Fruit fly (Drosophila melanogaster) Kc167 (cell line): ENCODE data around the gene CG33946.

Experiments
- Myc ChIP-seq: fragments of >200 bp; optimal IDR thresholded peaks from 2 replicates; lab custom pipeline; 2017; ENCODE audit warnings: missing external identifiers
- Sin3A ChIP-seq: fragments of >200 bp; optimal IDR thresholded peaks from 2 replicates; lab custom pipeline; 2018; ENCODE audit warnings: missing external identifiers
- h ChIP-seq: fragments of >200 bp; optimal IDR thresholded peaks from 3 replicates; lab custom pipeline; 2018; ENCODE audit warnings: missing external identifiers
- insv ChIP-seq: fragments of >200 bp; optimal IDR thresholded peaks from 3 replicates; lab custom pipeline; 2018; ENCODE audit warnings: missing external identifiers
- psq ChIP-seq: fragments of >200 bp; optimal IDR thresholded peaks from 2 replicates; lab custom pipeline; 2017; ENCODE audit warnings: missing external identifiers
- ttk ChIP-seq: sonication (Bioruptor generic); optimal IDR thresholded peaks from 2 replicates; lab custom pipeline; 2017; ENCODE audit warnings: missing external identifiers

The CG33946 gene

DNA sequence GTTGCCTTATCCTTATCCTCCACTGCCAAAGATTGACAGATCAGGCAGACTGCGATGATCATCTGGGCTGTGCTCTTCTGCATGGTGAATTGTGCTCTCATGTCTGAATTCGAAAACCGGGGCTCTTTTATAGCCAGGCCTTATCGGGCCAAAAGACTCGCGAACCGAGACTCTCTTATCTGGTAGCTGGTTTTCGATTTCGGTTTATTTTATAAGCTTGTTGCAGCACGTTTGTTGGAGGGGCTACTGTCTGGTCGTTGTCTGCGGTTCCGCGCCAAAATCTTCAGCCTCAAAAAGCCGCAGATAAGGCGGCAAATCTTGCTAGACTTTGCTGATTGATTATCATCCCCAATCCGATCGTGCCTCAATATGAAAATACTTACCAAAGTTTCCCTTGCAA, 38.3 kb downstream of the CG33946 start, which contains the start of gene CG10163:
CG10163 (minus strand) TSS at position 101 of the 400 bp plus-strand sequence.
- TF ChIP-seq psq (lab: Kevin White, UChicago), result no peak
- TF ChIP-seq insv (lab: Kevin White, UChicago), result no peak
- no peak for TF ChIP-seq ttk (lab: Kevin White, UChicago)
- no peak for TF ChIP-seq Myc (lab: Kevin White, UChicago)
- TF ChIP-seq Sin3A (lab: Kevin White, UChicago), result no peak
- TF ChIP-seq h (lab: Kevin White, UChicago), result no peak

DNA sequence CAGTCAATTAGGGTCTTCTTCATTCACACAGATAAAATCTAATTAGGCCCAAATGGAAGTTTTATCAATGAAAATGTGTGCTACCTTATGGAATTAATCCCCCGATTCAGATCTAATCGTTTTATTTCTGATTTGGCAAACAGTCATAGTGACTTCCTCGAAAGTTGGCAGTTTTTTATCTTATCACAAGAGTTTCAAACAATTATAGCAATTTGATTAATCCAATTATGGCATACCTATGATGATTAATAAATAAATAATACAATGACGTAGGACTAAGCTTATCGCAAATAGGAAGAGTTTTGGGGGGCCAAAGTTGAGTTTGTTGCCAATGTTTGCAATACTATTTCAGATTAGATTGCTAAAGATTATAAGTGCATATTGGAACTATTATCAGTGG, 40.9 kb downstream of the CG33946 start:
- TF ChIP-seq Sin3A (lab: Kevin White, UChicago) (no peak), Myc (lab: Kevin White, UChicago) (no peak), h (lab: Kevin White, UChicago) (no peak), psq (lab: Kevin White, UChicago) (no peak), insv (lab: Kevin White, UChicago) (no peak), ttk (lab: Kevin White, UChicago) (no peak)

DNA sequence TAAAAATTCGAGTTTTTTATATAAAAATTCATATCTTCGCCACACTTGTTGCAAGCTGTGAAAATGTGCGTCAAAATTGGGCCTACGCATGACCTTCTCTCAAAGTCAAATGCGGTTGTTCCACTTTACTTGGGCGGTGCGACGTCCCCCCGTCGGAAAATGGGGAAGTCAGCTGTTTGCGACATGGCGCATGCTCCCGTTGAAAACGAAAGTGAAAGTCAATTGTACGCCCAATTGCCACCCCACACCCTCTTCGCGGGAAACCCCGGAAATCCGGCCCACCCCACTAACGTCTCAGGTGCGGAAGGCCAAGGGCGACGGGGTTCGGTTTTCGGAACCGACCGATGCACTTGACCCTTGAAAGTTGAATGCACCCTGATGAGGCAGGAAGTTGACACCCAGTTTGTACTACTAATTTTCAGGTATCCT, 41.7 kb downstream of the CG33946 start:
- TF ChIP-seq psq (lab: Kevin White, UChicago) (no peak), Myc (lab: Kevin White, UChicago) (no peak), h (lab: Kevin White, UChicago) (no peak), Sin3A (lab: Kevin White, UChicago) (no peak), insv (lab: Kevin White, UChicago) (no peak), ttk (lab: Kevin White, UChicago) (no peak)

DNA sequence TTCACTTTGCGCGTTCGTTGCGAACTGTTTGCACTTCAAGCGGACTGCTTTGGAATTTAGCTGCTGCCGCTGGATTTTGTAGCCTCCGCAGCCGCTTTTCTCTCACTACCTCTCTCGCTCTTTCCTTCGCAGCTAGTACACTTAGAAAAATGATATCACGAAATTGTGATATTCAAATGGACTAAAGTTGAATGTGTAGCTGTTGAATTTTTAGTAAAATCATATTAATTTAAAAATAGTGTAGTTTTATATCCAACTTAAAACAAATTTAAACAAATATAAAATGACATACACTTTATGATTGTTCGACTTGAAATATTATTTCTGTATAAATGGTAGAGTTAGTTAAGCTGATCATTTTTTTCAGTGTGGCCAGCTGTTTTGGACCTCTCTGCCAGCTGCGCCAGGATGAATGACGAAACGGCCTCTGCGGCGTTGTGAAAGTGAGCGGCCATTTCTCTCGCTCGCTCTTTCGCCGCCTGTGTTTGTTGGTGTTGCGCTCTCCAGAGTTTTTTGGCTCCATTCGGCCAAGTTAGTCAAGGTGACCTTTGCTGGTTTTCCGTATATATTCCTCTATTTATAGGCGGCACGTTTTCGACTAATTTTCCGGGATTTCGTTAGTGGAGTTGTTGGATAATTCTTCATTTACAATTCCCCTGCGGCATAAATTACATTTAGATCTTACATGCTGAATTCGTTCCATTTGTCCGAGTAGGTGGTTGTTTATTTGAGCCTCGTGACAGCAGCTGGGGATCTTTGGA, 42.4 kb downstream of the CG33946 start, which contains the start of gene Ldh:
Ldh (minus strand) TSS at position 51 of the 761 bp plus-strand sequence.
- TF ChIP-seq ttk (lab: Kevin White, UChicago), result no peak
- TF ChIP-seq Sin3A (lab: Kevin White, UChicago), result no peak
- TF ChIP-seq insv (lab: Kevin White, UChicago), result no peak
- TF ChIP-seq h (lab: Kevin White, UChicago), result no peak
- no peak for TF ChIP-seq Myc (lab: Kevin White, UChicago)

DNA sequence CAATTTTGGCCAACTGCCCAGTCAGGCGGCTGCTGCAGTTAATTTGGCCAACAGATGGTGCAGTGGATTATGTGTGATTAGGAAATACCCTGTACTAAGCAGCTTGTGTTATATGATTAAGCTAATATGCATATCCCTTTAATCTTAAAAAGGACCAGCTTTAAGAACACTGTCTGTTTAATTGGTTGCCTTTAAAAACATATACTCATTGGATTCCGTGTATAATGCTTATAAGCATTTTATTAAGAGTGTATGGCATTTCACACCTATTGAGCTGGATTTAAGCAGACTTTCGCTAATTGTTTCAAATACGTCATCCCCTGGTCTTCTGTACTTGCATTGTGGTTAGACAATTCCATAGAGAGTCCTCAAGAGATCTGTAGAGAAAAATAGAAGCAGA, 43.1 kb downstream of the CG33946 start:
- no peak for TF ChIP-seq h (lab: Kevin White, UChicago)
- no peak for TF ChIP-seq ttk (lab: Kevin White, UChicago)
- no peak for TF ChIP-seq Sin3A (lab: Kevin White, UChicago)
- no peak for TF ChIP-seq insv (lab: Kevin White, UChicago)
- no peak for TF ChIP-seq Myc (lab: Kevin White, UChicago)
- TF ChIP-seq psq (lab: Kevin White, UChicago), result no peak

DNA sequence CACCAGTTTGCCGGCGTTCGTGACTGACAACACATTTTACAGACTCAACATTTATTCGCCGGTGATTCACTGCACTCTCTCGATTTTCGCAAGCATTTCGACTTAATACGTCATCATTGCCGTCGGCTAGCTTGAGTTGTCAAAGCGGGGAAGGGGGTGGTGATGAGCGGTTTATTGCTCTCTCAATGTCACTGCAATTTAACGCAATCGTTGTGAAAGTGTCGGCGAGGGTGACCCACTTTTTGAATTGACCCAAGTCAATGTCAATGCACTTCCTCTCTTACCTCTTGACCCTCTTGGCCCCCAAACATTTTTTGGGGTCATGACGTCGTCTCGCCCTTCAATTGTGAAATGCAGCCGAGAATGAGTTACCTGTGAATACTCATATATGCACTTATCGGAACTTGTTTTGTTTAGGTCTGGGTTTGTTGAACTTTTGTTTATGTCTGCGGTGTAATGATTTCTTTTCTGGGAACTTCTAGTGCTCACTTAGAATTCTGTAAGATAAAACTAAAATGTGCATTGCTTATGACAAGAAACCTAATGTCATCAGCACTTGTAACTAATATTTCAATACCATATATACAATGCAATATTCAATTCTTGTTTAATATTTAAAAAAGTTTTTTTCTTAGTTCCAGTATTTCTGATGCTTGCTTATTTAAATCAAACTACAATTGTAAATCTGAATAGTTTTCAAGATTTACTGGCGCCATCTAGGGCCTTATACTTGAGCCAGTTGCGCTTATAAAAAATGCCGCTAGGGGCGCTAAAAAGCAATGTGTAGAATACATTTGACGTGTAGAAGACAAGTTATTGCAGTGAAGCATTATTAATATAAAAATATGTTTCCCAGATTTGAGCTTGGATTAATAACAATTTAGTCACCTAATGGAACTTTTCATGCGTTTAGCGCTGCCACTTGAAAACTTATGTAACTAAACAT, 43.8 kb downstream of the CG33946 start:
- TF ChIP-seq Myc (lab: Kevin White, UChicago) (no peak), ttk (lab: Kevin White, UChicago) (no peak), h (lab: Kevin White, UChicago) (no peak), psq (lab: Kevin White, UChicago) (no peak), Sin3A (lab: Kevin White, UChicago) (no peak), insv (lab: Kevin White, UChicago) (no peak)

DNA sequence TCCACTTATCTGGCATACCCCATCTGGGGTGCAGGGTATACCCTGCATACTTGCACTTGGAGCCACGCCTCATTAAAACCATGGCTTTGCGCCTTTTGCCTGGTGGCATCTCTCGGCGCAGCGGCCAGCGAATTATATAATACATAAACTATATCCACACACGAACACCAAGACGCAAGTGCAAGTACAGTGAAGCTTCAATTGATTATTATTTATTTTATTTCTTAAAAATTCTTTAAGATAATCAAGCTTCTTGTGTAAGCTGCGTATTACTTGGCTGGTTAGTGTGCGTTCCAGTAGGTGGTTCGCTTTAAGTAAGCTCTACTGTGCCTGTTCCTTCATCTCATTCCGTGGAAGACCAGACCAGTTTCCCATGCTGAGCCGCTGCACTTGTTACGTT, 45.9 kb downstream of the CG33946 start:
- no peak for TF ChIP-seq Sin3A (lab: Kevin White, UChicago)
- no peak for TF ChIP-seq insv (lab: Kevin White, UChicago)
- TF ChIP-seq h (lab: Kevin White, UChicago), result no peak
- TF ChIP-seq ttk (lab: Kevin White, UChicago), result no peak
- no peak for TF ChIP-seq Myc (lab: Kevin White, UChicago)
- TF ChIP-seq psq (lab: Kevin White, UChicago), result no peak

DNA sequence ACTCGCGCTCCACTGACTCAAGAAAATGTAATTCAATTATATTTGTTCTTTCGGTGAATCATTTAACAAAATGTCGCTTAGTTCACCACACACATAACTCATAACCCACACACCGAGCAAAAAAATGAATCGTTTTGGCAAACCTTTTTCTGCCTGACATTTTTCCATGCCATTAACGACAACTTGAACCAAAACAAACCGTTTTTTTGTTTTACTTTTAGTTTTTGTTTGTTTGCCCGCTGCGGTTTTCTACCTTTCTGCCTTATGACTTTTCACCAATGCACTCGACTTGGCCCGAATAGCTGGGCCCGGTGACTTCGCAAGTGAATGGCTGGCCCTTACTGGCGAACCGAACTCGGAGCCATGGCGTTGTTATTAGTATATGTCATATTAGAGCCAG, 47.1 kb downstream of the CG33946 start:
- TF ChIP-seq psq (lab: Kevin White, UChicago), result no peak
- TF ChIP-seq h (lab: Kevin White, UChicago), result no peak
- no peak for TF ChIP-seq ttk (lab: Kevin White, UChicago)
- no peak for TF ChIP-seq Myc (lab: Kevin White, UChicago)

DNA sequence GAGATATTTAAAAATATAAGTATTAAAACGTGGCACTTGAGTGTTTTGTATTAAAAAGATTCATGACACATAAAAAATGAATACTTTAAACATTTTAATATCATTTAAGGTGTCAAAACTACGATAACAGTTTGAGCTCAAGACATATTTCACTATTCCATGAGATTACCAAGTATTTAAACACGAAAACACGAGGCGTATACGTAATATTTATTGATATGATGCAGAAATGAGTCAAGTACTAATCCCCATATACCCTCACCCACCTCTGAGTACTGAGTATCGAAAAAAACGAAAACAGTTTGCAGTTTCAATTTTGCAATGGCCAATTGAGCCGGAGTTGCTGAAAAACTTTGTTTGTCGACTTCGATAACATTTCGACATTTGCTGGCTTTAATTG, 47.7 kb downstream of the CG33946 start:
- TF ChIP-seq Sin3A (lab: Kevin White, UChicago), result no peak
- TF ChIP-seq ttk (lab: Kevin White, UChicago), result no peak
- no peak for TF ChIP-seq Myc (lab: Kevin White, UChicago)

DNA sequence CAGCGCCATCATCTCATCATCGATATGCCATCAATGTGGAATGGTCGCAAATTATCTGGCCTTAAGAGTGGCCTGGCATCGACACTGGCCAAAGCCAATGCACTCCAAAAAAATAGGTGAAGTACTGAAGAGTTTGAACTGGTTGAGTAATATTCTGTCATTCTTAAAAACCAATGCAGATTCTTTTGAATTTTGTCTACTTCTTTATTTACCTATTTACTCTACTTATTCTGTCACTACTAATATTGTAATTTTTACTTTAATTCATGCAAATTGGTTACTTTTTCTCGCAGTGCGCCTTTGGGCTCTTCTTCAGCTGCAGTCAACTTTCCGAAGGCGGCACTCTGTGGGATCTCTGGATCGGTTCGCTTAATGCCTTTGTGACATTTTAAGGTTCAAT, 48.6 kb downstream of the CG33946 start:
- TF ChIP-seq h (lab: Kevin White, UChicago), result no peak
- no peak for TF ChIP-seq insv (lab: Kevin White, UChicago)
- TF ChIP-seq Myc (lab: Kevin White, UChicago), result no peak
- no peak for TF ChIP-seq Sin3A (lab: Kevin White, UChicago)
- TF ChIP-seq ttk (lab: Kevin White, UChicago), result no peak
- TF ChIP-seq psq (lab: Kevin White, UChicago), result no peak

DNA sequence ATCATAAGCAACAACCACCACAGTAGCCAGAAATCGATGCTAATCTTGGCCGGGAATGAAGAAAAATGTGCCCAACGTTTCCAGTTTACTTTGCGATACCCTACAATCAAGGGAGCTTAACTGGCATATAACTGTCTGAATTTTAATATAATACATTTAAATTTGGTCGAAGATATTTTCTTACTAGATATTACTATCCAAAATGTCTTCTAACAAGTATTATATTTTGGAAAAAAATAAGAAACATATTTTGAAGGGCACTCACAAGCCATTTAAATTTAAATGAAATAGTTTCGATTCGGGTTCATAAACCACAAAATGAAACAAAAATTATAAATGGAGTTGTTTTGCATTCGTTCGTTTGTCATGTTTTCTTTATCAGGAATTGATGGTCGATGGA, 49.9 kb downstream of the CG33946 start:
- no peak for TF ChIP-seq Myc (lab: Kevin White, UChicago)
